Fruit fly (Drosophila melanogaster): ENCODE results near the gene Jon25Biii.

Gene Jon25Biii

dm6 chr2L:4976988-4977551, 26.5 kb upstream of the Jon25Biii start, which contains the start of the genes Gmd and CG3792 (continued):
- peak; percentile 97 for TF ChIP-seq Dbx (GFP tag; IDR thresholded peaks at IDR 0.05)
- peak; percentile 17 for TF ChIP-seq hkb (optimal IDR thresholded peaks at IDR 0.05)
- peak; percentile 96 for TF ChIP-seq hkb (GFP tag; IDR thresholded peaks at IDR 0.05)
- peak; percentile 93 for TF ChIP-seq nerfin-1 (tag; optimal IDR thresholded peaks at IDR 0.05)
- TF ChIP-seq croc (GFP tag; conservative IDR thresholded peaks at IDR 0.05) = peak; percentile 94
- peak; percentile 87 for TF ChIP-seq Gsc (GFP tag; IDR thresholded peaks at IDR 0.05)
- TF ChIP-seq abd-A (tag; optimal IDR thresholded peaks at IDR 0.05) = no peak
- TF ChIP-seq E2f2 (GFP tag; IDR thresholded peaks at IDR 0.05) = peak; percentile 81
- TF ChIP-seq Neu2 (GFP tag; optimal IDR thresholded peaks at IDR 0.05; ENCODE audit: borderline replicate concordance) = peak; percentile 36
- peak; percentile 82 for TF ChIP-seq CG8388 (GFP tag; optimal IDR thresholded peaks at IDR 0.05)
- TF ChIP-seq CG7963 (GFP tag; IDR thresholded peaks at IDR 0.05; ENCODE audit: partially characterized antibody) = peak; percentile 76
- peak; percentile 93 for TF ChIP-seq vfl (GFP tag; optimal IDR thresholded peaks at IDR 0.05)
- peak; percentile 94 for TF ChIP-seq CG11085 (GFP tag; IDR thresholded peaks at IDR 0.05)
- TF ChIP-seq CG3407 (GFP tag; optimal IDR thresholded peaks at IDR 0.05) = peak; percentile 78
- TF ChIP-seq CG13424 (tag; optimal IDR thresholded peaks at IDR 0.05) = peak; percentile 88
- TF ChIP-seq corto (GFP tag; optimal IDR thresholded peaks at IDR 0.05) = no peak
- TF ChIP-seq dm (GFP tag; optimal IDR thresholded peaks at IDR 0.05) = peak; percentile 83
- TF ChIP-seq CG12219 (GFP tag; optimal IDR thresholded peaks at IDR 0.05) = peak; percentile 91
- TF ChIP-seq Ada2b (GFP tag; IDR thresholded peaks at IDR 0.05) = peak; percentile 96
- TF ChIP-seq Doc2 (GFP tag; IDR thresholded peaks at IDR 0.05) = peak; percentile 82
- peak; percentile 90 for TF ChIP-seq crc (GFP tag; optimal IDR thresholded peaks at IDR 0.05)
- peak; percentile 87 for TF ChIP-seq Ets97D (GFP tag; optimal IDR thresholded peaks at IDR 0.05)
- TF ChIP-seq fd96Cb (tag; optimal IDR thresholded peaks at IDR 0.05) = peak; percentile 91
- peak; percentile 92 for TF ChIP-seq CG4617 (GFP tag; optimal IDR thresholded peaks at IDR 0.05; ENCODE audit: borderline replicate concordance)
- TF ChIP-seq CG10654 (GFP tag; optimal IDR thresholded peaks at IDR 0.05) = peak; percentile 92
- no peak for TF ChIP-seq CG15269 (tag; optimal IDR thresholded peaks at IDR 0.05)
- peak; percentile 95 for TF ChIP-seq BtbVII (GFP tag; optimal IDR thresholded peaks at IDR 0.05)
- peak; percentile 95 for TF ChIP-seq CG4820 (GFP tag; optimal IDR thresholded peaks at IDR 0.05)
- no peak for TF ChIP-seq Lpt (GFP tag; optimal IDR thresholded peaks at IDR 0.05)
- TF ChIP-seq org-1 (GFP tag; optimal IDR thresholded peaks at IDR 0.05) = peak; percentile 91
- no peak for TF ChIP-seq CG8478 (optimal IDR thresholded peaks at IDR 0.05)
- TF ChIP-seq lbe (GFP tag; optimal IDR thresholded peaks at IDR 0.05) = peak; percentile 91
- TF ChIP-seq CG9817 (tag; optimal IDR thresholded peaks at IDR 0.05) = peak; percentile 92
- TF ChIP-seq bsh (GFP tag; optimal IDR thresholded peaks at IDR 0.05) = peak; percentile 63 to 95
- TF ChIP-seq wek (GFP tag; optimal IDR thresholded peaks at IDR 0.05) = peak; percentile 65
- peak; percentile 93 for TF ChIP-seq CG14050 (GFP tag; IDR thresholded peaks at IDR 0.05)
- peak; percentile 93 for TF ChIP-seq sd (tag; optimal IDR thresholded peaks at IDR 0.05)
- peak; percentile 95 for TF ChIP-seq HLH54F (GFP tag; optimal IDR thresholded peaks at IDR 0.05)
- TF ChIP-seq sqz (GFP tag; optimal IDR thresholded peaks at IDR 0.05) = peak; percentile 91
- TF ChIP-seq gce (GFP tag; IDR thresholded peaks at IDR 0.05) = peak; percentile 85; the same call in 2 of the 3 replicates
- peak; percentile 54; the same call in 1 of the 2 replicates for TF ChIP-seq ato (GFP tag; IDR thresholded peaks at IDR 0.05; ENCODE audit: partially characterized antibody)
- no peak for TF ChIP-seq pita (GFP tag; optimal IDR thresholded peaks at IDR 0.05)
- TF ChIP-seq HmgD (GFP tag; optimal IDR thresholded peaks at IDR 0.05) = peak; percentile 87
- TF ChIP-seq Bdp1 (GFP tag; optimal IDR thresholded peaks at IDR 0.05) = peak; percentile 88
- peak; percentile 82 for TF ChIP-seq CG1792 (GFP tag; optimal IDR thresholded peaks at IDR 0.05)
- TF ChIP-seq Bteb2 (GFP tag; optimal IDR thresholded peaks at IDR 0.05) = peak; percentile 94
- TF ChIP-seq Awh (GFP tag; IDR thresholded peaks at IDR 0.05) = peak; percentile 96
- TF ChIP-seq ranshi (GFP tag; IDR thresholded peaks at IDR 0.05) = peak; percentile 97
- TF ChIP-seq z (GFP tag; IDR thresholded peaks at IDR 0.05) = peak; percentile 35; the same call in 1 of the 3 replicates
- TF ChIP-seq CG14441 (GFP tag; IDR thresholded peaks at IDR 0.05) = peak; percentile 96
- TF ChIP-seq CG7839 (tag; optimal IDR thresholded peaks at IDR 0.05) = peak; percentile 96
